Worm (Caenorhabditis elegans): Measurements from ENCODE around the gene snai-1.

- no peak for TF ChIP-seq ztf-23 (GFP tag; IDR thresholded peaks at IDR 0.05)
- TF ChIP-seq ref-1 (GFP tag; conservative IDR thresholded peaks at IDR 0.05): no peak
- no peak for TF ChIP-seq cog-1 (tag; optimal IDR thresholded peaks at IDR 0.05)
- TF ChIP-seq T22C8.4 (GFP tag; IDR thresholded peaks at IDR 0.05): no peak
- TF ChIP-seq ztf-29 (GFP tag; IDR thresholded peaks at IDR 0.05): no peak
- no peak for TF ChIP-seq tab-1 (GFP tag; IDR thresholded peaks at IDR 0.05)
- no peak for TF ChIP-seq klf-2 (GFP tag; conservative IDR thresholded peaks at IDR 0.05)
Measured at ce11 chrIV:291851-292367, 21.6 kb downstream of the snai-1 start.

Data from whole organism, midembryonic.